Worm (Caenorhabditis elegans): Measurements from ENCODE around the gene mip-2.

- TF ChIP-seq nhr-11 (tag; optimal IDR thresholded peaks at IDR 0.05) (no peak), nhr-76 (tag; optimal IDR thresholded peaks at IDR 0.05) (no peak), tbx-2 (tag; optimal IDR thresholded peaks at IDR 0.05) (no peak), lin-14 (GFP tag; optimal IDR thresholded peaks at IDR 0.05) (no peak), dpl-1 (GFP tag; optimal IDR thresholded peaks at IDR 0.05) (no peak)
Measured at ce11 chrV:13634149-13634548, 37.6 kb downstream of the mip-2 start, which contains the start of gene H37A05.2.

Measured in whole organism, L1 larva.